Worm (Caenorhabditis elegans) whole organism, L1 larva: Measurements from ENCODE around the gene ger-1.

Experiments
- C04F5.9 ChIP-seq: sonication (generic microtip); optimal IDR thresholded peaks from 2 replicates; lab custom pipeline; 2016; ENCODE audit warnings: missing genetic modification characterization, missing compliant biosample characterization
- Y116A8C.19 ChIP-seq: sonication (generic microtip); optimal IDR thresholded peaks from 2 replicates; lab custom pipeline; 2016; ENCODE audit warnings: missing compliant biosample characterization, missing genetic modification characterization, borderline replicate concordance
- alr-1 ChIP-seq: fragments of 200-800 bp; sonication (Bioruptor generic); optimal IDR thresholded peaks from 2 replicates; lab custom pipeline; 2018; ENCODE audit warnings: borderline replicate concordance, mild to moderate bottlenecking, missing genetic modification characterization, missing compliant biosample characterization
- ama-1 ChIP-seq: fragments of 150-350 bp; optimal IDR thresholded peaks from 2 replicates; lab custom pipeline; 2014
- ceh-63 ChIP-seq: fragments of 200-800 bp; sonication (Bioruptor generic); optimal IDR thresholded peaks from 2 replicates; lab custom pipeline; 2018; ENCODE audit warnings: mild to moderate bottlenecking, missing genetic modification characterization, missing compliant biosample characterization
- ceh-8 ChIP-seq: fragments of 200-800 bp; sonication (Bioruptor generic); optimal IDR thresholded peaks from 2 replicates; lab custom pipeline; 2018; ENCODE audit warnings: mild to moderate bottlenecking, missing genetic modification characterization, moderate library complexity, missing compliant biosample characterization
- ceh-82 ChIP-seq, 3 experiments: fragments of 150-350 bp in 1 of 3; sonication (generic microtip) in 2 of 3; optimal IDR thresholded peaks; 2 replicates each; lab custom pipeline; 2014 to 2017; ENCODE audit warnings: missing biosample characterization in 3 of 3, missing genetic modification characterization in 3 of 3
- ceh-88 ChIP-seq: fragments of 200-800 bp; sonication (Bioruptor generic); IDR thresholded peaks from 2 replicates; pipeline ENCODE4 v1.3.6; 2022; ENCODE audit warnings: missing genetic modification characterization, missing compliant biosample characterization
- ceh-90 ChIP-seq: sonication (generic microtip); optimal IDR thresholded peaks from 2 replicates; lab custom pipeline; 2016; ENCODE audit warnings: missing genetic modification characterization, missing compliant biosample characterization
- ces-1 ChIP-seq: fragments of 150-350 bp; optimal IDR thresholded peaks from 2 replicates; lab custom pipeline; 2014; ENCODE audit warnings: missing biosample characterization, missing genetic modification reagents, missing genetic modification characterization
- dsc-1 ChIP-seq: sonication (generic microtip); optimal IDR thresholded peaks from 2 replicates; lab custom pipeline; 2016; ENCODE audit warnings: mild to moderate bottlenecking, missing genetic modification characterization, missing compliant biosample characterization
- efl-1 ChIP-seq, 4 experiments: fragments of 150-350 bp; optimal IDR thresholded peaks in 3 of 4; peaks in 1 of 4; 1 replicate in 1 of 4; 2 replicates in 3 of 4; lab custom pipeline; 2014; ENCODE audit warnings: missing biosample characterization in 2 of 4, missing genetic modification characterization in 2 of 4, missing genetic modification reagents in 2 of 4
- elt-3 ChIP-seq, 6 experiments: fragments of 150-350 bp in 1 of 6; sonication (generic microtip); optimal IDR thresholded peaks; 2 replicates each; lab custom pipeline; 2017 to 2018; ENCODE audit warnings: missing biosample characterization in 6 of 6, missing genetic modification characterization in 6 of 6, inconsistent platforms in 1 of 6
- ets-5 ChIP-seq: fragments of 200-800 bp; sonication (Bioruptor generic); IDR thresholded peaks from 2 replicates; pipeline ENCODE4 v1.3.6; 2022; ENCODE audit warnings: missing genetic modification characterization, missing compliant biosample characterization
- fkh-10 ChIP-seq: sonication (generic microtip); optimal IDR thresholded peaks from 2 replicates; lab custom pipeline; 2017; ENCODE audit warnings: missing biosample characterization, missing genetic modification reagents, missing genetic modification characterization
- grh-1 ChIP-seq: fragments of 200-800 bp; sonication (Bioruptor generic); IDR thresholded peaks from 2 replicates; pipeline ENCODE4 v1.3.6; 2022; ENCODE audit warnings: missing genetic modification reagents, missing genetic modification characterization, missing compliant biosample characterization
- hlh-17 ChIP-seq: fragments of 200-800 bp; sonication (Bioruptor generic); optimal IDR thresholded peaks from 2 replicates; lab custom pipeline; 2018; ENCODE audit warnings: missing genetic modification characterization, mild to moderate bottlenecking, missing compliant biosample characterization, moderate library complexity, borderline replicate concordance
- hpl-2 ChIP-seq: fragments of 150-350 bp; optimal IDR thresholded peaks from 2 replicates; lab custom pipeline; 2014; ENCODE audit warnings: missing biosample characterization, missing genetic modification reagents, missing genetic modification characterization
- jun-1 ChIP-seq: fragments of 150-350 bp; optimal IDR thresholded peaks from 2 replicates; lab custom pipeline; 2014; ENCODE audit warnings: missing biosample characterization, missing genetic modification reagents, missing genetic modification characterization
- lin-13 ChIP-seq: fragments of 150-350 bp; optimal IDR thresholded peaks from 2 replicates; lab custom pipeline; 2014; ENCODE audit warnings: missing biosample characterization, missing genetic modification reagents, missing genetic modification characterization
- lin-35 ChIP-seq, 2 experiments: fragments of 150-350 bp; optimal IDR thresholded peaks; 2 replicates each; lab custom pipeline; 2014; ENCODE audit warnings: missing biosample characterization in 2 of 2, missing genetic modification characterization in 2 of 2, missing genetic modification reagents in 2 of 2
- lin-39 ChIP-seq: fragments of 150-350 bp; optimal IDR thresholded peaks from 2 replicates; lab custom pipeline; 2014; ENCODE audit warnings: missing biosample characterization, missing genetic modification reagents, missing genetic modification characterization
- lir-3 ChIP-seq: sonication (generic microtip); optimal IDR thresholded peaks from 2 replicates; lab custom pipeline; 2016; ENCODE audit warnings: mild to moderate bottlenecking, missing genetic modification characterization, moderate library complexity, missing compliant biosample characterization; ENCODE audit not compliant: poor library complexity
- mep-1 ChIP-seq: fragments of 150-350 bp; optimal IDR thresholded peaks from 2 replicates; lab custom pipeline; 2014; ENCODE audit warnings: missing biosample characterization, missing genetic modification characterization
- nhr-11 ChIP-seq: fragments of 150-350 bp; optimal IDR thresholded peaks from 2 replicates; lab custom pipeline; 2014; ENCODE audit warnings: missing biosample characterization, missing genetic modification characterization
- nhr-19 ChIP-seq: fragments of 200-800 bp; sonication (Bioruptor generic); conservative IDR thresholded peaks from 2 replicates; pipeline ENCODE4 v1.3.6; 2022; ENCODE audit warnings: missing genetic modification characterization, missing compliant biosample characterization
- nhr-20 ChIP-seq: sonication (generic microtip); optimal IDR thresholded peaks from 2 replicates; lab custom pipeline; 2016; ENCODE audit warnings: mild to moderate bottlenecking, missing genetic modification characterization, missing compliant biosample characterization
- nhr-28 ChIP-seq: fragments of 150-350 bp; optimal IDR thresholded peaks from 2 replicates; lab custom pipeline; 2014; ENCODE audit warnings: missing biosample characterization, missing genetic modification characterization
- nhr-47 ChIP-seq: sonication (generic microtip); optimal IDR thresholded peaks from 2 replicates; lab custom pipeline; 2016; ENCODE audit warnings: mild to moderate bottlenecking, missing genetic modification characterization, moderate library complexity, missing compliant biosample characterization
- nhr-84 ChIP-seq: sonication (generic microtip); optimal IDR thresholded peaks from 2 replicates; lab custom pipeline; 2017; ENCODE audit warnings: missing biosample characterization, missing genetic modification characterization
- nhr-85 ChIP-seq: sonication (generic microtip); peaks from one replicate; lab custom pipeline; 2016; ENCODE audit warnings: missing genetic modification characterization, inconsistent platforms, missing compliant biosample characterization
- nhr-90 ChIP-seq: sonication (generic microtip); optimal IDR thresholded peaks from 2 replicates; lab custom pipeline; 2016; ENCODE audit warnings: mild to moderate bottlenecking, missing genetic modification characterization, missing compliant biosample characterization; ENCODE audit not compliant: poor library complexity
- pag-3 ChIP-seq: sonication (generic microtip); optimal IDR thresholded peaks from 2 replicates; lab custom pipeline; 2017; ENCODE audit warnings: missing genetic modification characterization, mild to moderate bottlenecking, missing compliant biosample characterization, antibody characterized with exemption, borderline replicate concordance; ENCODE audit not compliant: insufficient read depth
- pqm-1 ChIP-seq: sonication (generic microtip); optimal IDR thresholded peaks from 3 replicates; lab custom pipeline; 2017; ENCODE audit warnings: missing biosample characterization, missing genetic modification characterization
- rnt-1 ChIP-seq: sonication (generic microtip); optimal IDR thresholded peaks from 2 replicates; lab custom pipeline; 2016; ENCODE audit warnings: mild to moderate bottlenecking, missing genetic modification characterization, moderate library complexity, missing compliant biosample characterization
- snpc-4 ChIP-seq: fragments of 150-350 bp; optimal IDR thresholded peaks from 2 replicates; lab custom pipeline; 2014; ENCODE audit warnings: missing biosample characterization, missing genetic modification characterization
- snu-23 ChIP-seq: sonication (generic microtip); optimal IDR thresholded peaks from 2 replicates; lab custom pipeline; 2016; ENCODE audit warnings: missing genetic modification characterization, missing compliant biosample characterization
- sox-4 ChIP-seq: sonication (generic microtip); optimal IDR thresholded peaks from 2 replicates; lab custom pipeline; 2016; ENCODE audit warnings: missing genetic modification characterization, missing compliant biosample characterization
- swsn-7 ChIP-seq: sonication (generic microtip); optimal IDR thresholded peaks from 2 replicates; lab custom pipeline; 2016; ENCODE audit warnings: missing genetic modification characterization, missing compliant biosample characterization
- unc-130 ChIP-seq: fragments of 150-350 bp; optimal IDR thresholded peaks from 2 replicates; lab custom pipeline; 2017; ENCODE audit warnings: missing biosample characterization, missing genetic modification characterization, inconsistent platforms
- unc-86 ChIP-seq: sonication (generic microtip); optimal IDR thresholded peaks from 2 replicates; lab custom pipeline; 2016; ENCODE audit warnings: missing genetic modification characterization, missing compliant biosample characterization
- unc-98 ChIP-seq: fragments of 200-800 bp; sonication (Bioruptor generic); IDR thresholded peaks from 2 replicates; pipeline ENCODE4 v1.3.6; 2022; ENCODE audit warnings: missing genetic modification characterization, missing compliant biosample characterization
- xbp-1 ChIP-seq: sonication (generic microtip); optimal IDR thresholded peaks from 2 replicates; lab custom pipeline; 2016; ENCODE audit warnings: missing genetic modification characterization, missing compliant biosample characterization
- zip-4 ChIP-seq: fragments of 200-800 bp; sonication (Bioruptor generic); optimal IDR thresholded peaks from 2 replicates; lab custom pipeline; 2018; ENCODE audit warnings: mild to moderate bottlenecking, missing genetic modification characterization, moderate library complexity, missing compliant biosample characterization

ger-1 gene

ce11 chrIII:7030044-7030804, 37.1 kb downstream of the ger-1 start (continued):
- peak; percentile 41 for TF ChIP-seq swsn-7

DNA sequence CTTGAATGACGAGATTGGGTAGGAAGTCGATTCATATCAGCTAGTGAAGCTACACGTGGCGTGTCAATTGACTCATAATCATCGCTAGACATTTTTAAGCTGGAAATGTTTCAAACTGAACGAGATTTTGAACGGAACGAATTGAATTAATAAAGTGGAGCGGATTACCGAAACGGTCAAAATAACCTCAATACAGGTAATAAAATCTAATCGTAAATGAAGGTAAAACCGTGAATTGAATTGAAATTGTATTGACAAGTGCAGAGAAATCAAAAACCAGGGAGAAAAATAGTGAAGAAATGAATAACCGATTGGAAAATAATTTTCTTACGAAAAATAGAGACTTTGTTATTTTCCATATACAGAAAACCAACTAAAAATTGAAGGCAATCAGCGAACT, 38.2 kb downstream of the ger-1 start, which contains the start of gene cyk-1:
cyk-1 (minus strand) TSS at position 101 of the 400 bp plus-strand sequence.
- TF ChIP-seq nhr-20 (tag; lab: Kevin White, UChicago) (no peak), lin-13 (no peak), rnt-1 (tag; lab: Kevin White, UChicago) (no peak), ceh-90 (tag; lab: Kevin White, UChicago) (no peak), hlh-17 (GFP tag; lab: Kevin White, UChicago) (no peak), snpc-4 (tag; lab: Kevin White, UChicago) (no peak), ces-1 (no peak), nhr-19 (GFP tag; lab: Robert Waterston, UW) (no peak), C04F5.9 (tag; lab: Kevin White, UChicago) (no peak), alr-1 (tag; lab: Kevin White, UChicago) (no peak), lir-3 (tag; lab: Kevin White, UChicago) (no peak), lin-35 (GFP tag; optimal IDR thresholded peaks at IDR 0.05; lab: Kevin White, UChicago) (no peak), grh-1 (GFP tag; lab: Robert Waterston, UW) (no peak), sox-4 (tag; lab: Kevin White, UChicago) (no peak), efl-1 (optimal IDR thresholded peaks at IDR 0.05; lab: Kevin White, UChicago) (no peak), efl-1 (GFP tag; optimal IDR thresholded peaks at IDR 0.05 in 1 of 2; lab: Kevin White, UChicago) (no peak), ceh-63 (GFP tag; lab: Kevin White, UChicago) (no peak), nhr-47 (tag; lab: Kevin White, UChicago) (no peak), dsc-1 (tag; lab: Kevin White, UChicago) (no peak)

DNA sequence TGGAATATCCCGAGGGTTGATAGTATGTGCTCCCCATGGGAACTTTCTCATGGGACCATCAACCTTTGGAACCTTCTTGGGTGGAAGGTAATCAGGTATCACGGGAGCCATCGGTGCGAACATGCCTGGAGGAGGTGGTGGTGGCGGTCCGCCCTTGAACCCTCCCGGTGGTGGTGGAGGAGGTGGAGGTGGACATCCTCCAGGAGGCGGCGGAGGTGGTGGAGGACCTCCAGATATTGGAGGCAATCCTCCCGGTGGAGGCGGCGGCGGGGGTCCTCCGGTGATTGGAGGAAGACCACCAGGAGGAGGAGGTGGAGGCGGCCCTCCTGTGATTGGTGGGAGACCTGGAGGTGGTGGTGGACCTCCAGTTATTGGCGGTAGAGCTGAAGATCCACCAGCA, 41.4 kb downstream of the ger-1 start:
- TF ChIP-seq ceh-88 (no peak), lin-39 (tag; lab: Kevin White, UChicago) (no peak), lin-13 (no peak), dsc-1 (tag; lab: Kevin White, UChicago) (no peak), ceh-8 (GFP tag; lab: Kevin White, UChicago) (peak; percentile 80), elt-3 (tag; optimal IDR thresholded peaks at IDR 0.05; lab: Kevin White, UChicago) (no peak), efl-1 (optimal IDR thresholded peaks at IDR 0.05; lab: Kevin White, UChicago) (no peak), efl-1 (GFP tag; optimal IDR thresholded peaks at IDR 0.05 in 1 of 2; lab: Kevin White, UChicago) (peak in 1 of 2 experiments; percentile 86), unc-130 (tag; lab: Kevin White, UChicago) (no peak), mep-1 (tag; lab: Kevin White, UChicago) (no peak), hpl-2 (GFP tag; lab: Kevin White, UChicago) (no peak), C04F5.9 (tag; lab: Kevin White, UChicago) (no peak), rnt-1 (tag; lab: Kevin White, UChicago) (no peak), nhr-11 (tag; lab: Kevin White, UChicago) (no peak), jun-1 (tag; lab: Kevin White, UChicago) (no peak), pqm-1 (tag; lab: Kevin White, UChicago) (no peak), grh-1 (GFP tag; lab: Robert Waterston, UW) (no peak), xbp-1 (no peak)

DNA sequence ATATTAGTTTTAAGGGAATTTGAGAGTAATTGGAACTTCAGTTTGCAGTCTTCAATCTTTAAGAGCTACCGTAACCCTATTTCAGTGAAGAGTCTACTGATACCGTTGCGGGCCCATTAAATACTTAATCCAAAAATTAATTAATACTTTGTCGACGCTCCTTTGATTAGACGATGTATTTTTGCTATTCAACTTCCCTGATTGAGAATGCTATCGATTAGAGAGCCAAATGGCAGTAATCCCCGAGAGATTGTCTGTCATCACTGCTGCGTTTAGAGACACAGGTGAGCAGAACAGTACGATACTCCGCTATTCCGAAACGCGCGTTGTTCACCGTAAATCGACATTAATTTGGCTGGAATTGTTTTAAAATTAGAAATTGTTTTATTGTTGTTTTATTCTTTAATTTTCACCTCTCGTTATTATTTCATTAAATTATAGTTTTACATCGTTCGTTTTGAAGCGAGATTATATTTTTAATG, 46.1 kb downstream of the ger-1 start, which contains the start of gene rfl-1:
rfl-1 (plus strand) TSS at position 51 of the 482 bp plus-strand sequence.
- TF ChIP-seq ceh-82 (tag; optimal IDR thresholded peaks at IDR 0.05; lab: Kevin White, UChicago), result peak in 2 of 3 experiments; percentile 25 to 62
- TF ChIP-seq ceh-88, result no peak
- no peak for TF ChIP-seq zip-4 (GFP tag; lab: Kevin White, UChicago)
- no peak for TF ChIP-seq snpc-4 (tag; lab: Kevin White, UChicago)
- TF ChIP-seq nhr-28 (tag; lab: Kevin White, UChicago), result no peak
- no peak for TF ChIP-seq Y116A8C.19 (tag; lab: Kevin White, UChicago)
- TF ChIP-seq unc-86 (tag; lab: Kevin White, UChicago), result peak; percentile 35
- no peak for TF ChIP-seq unc-98
- TF ChIP-seq ets-5 (GFP tag; lab: Robert Waterston, UW), result no peak
- no peak for TF ChIP-seq ama-1 (lab: Kevin White, UChicago)
- TF ChIP-seq fkh-10 (GFP tag; lab: Kevin White, UChicago), result peak; percentile 22
- no peak for TF ChIP-seq nhr-84 (tag; lab: Kevin White, UChicago)
- peak; percentile 46 for TF ChIP-seq nhr-90 (tag; lab: Kevin White, UChicago)
- TF ChIP-seq elt-3 (tag; optimal IDR thresholded peaks at IDR 0.05; lab: Kevin White, UChicago), result no peak
- no peak for TF ChIP-seq ceh-63 (GFP tag; lab: Kevin White, UChicago)
- no peak for TF ChIP-seq pag-3 (tag; lab: Kevin White, UChicago)
- peak; percentile 41 for TF ChIP-seq nhr-85 (tag; lab: Kevin White, UChicago)
- TF ChIP-seq snu-23 (GFP tag; lab: Kevin White, UChicago), result peak; percentile 70
